Fruit fly (Drosophila melanogaster) whole organism, prepupa: ENCODE data around the gene mof.

Experiments used
- Blimp-1 ChIP-seq: fragments of 200-800 bp; sonication (Bioruptor generic); optimal IDR thresholded peaks from 3 replicates; lab custom pipeline; 2017; ENCODE audit warnings: missing biosample characterization, missing genetic modification characterization, mild to moderate bottlenecking, moderate library complexity, missing genetic modification reagents
- CG10631 ChIP-seq: fragments of 200-800 bp; sonication (Bioruptor generic); optimal IDR thresholded peaks from 2 replicates; lab custom pipeline; 2016; ENCODE audit warnings: missing biosample characterization, missing genetic modification characterization
- CG10669 ChIP-seq: fragments of 200-800 bp; sonication (Bioruptor generic); optimal IDR thresholded peaks from 3 replicates; lab custom pipeline; 2018; ENCODE audit warnings: missing biosample characterization, mild to moderate bottlenecking, missing genetic modification characterization, moderate library complexity
- CG11294 ChIP-seq: fragments of 200-800 bp; sonication (Bioruptor generic); IDR thresholded peaks from 2 replicates; pipeline ENCODE4 v1.3.6; 2022; ENCODE audit warnings: missing biosample characterization, missing genetic modification characterization
- CG15336 ChIP-seq: fragments of 200-800 bp; sonication (Bioruptor generic); IDR thresholded peaks from 2 replicates; pipeline ENCODE4 v1.3.6; 2022; ENCODE audit warnings: missing biosample characterization, missing genetic modification characterization
- CG1621 ChIP-seq: fragments of 200-800 bp; sonication (Bioruptor generic); optimal IDR thresholded peaks from 3 replicates; lab custom pipeline; 2018; ENCODE audit warnings: missing biosample characterization, mild to moderate bottlenecking, missing genetic modification characterization
- CG16779 ChIP-seq: fragments of 200-800 bp; sonication (Bioruptor generic); optimal IDR thresholded peaks from 3 replicates; lab custom pipeline; 2017; ENCODE audit warnings: missing biosample characterization, mild to moderate bottlenecking, missing genetic modification characterization
- CG3032 ChIP-seq: fragments of 200-800 bp; optimal IDR thresholded peaks from 2 replicates; lab custom pipeline; 2019; ENCODE audit warnings: missing biosample characterization, mild to moderate bottlenecking, missing genetic modification characterization, moderate library complexity
- CG31627 ChIP-seq: fragments of 200-800 bp; sonication (Bioruptor generic); optimal IDR thresholded peaks from 3 replicates; lab custom pipeline; 2016; ENCODE audit warnings: missing biosample characterization, missing genetic modification characterization
- CG32006 ChIP-seq: fragments of 200-800 bp; sonication (Bioruptor generic); optimal IDR thresholded peaks from 3 replicates; lab custom pipeline; 2017; ENCODE audit warnings: missing biosample characterization, mild to moderate bottlenecking, missing genetic modification characterization
- CG34406 ChIP-seq: fragments of 200-800 bp; sonication (Bioruptor generic); optimal IDR thresholded peaks from 3 replicates; lab custom pipeline; 2016; ENCODE audit warnings: missing biosample characterization, missing genetic modification characterization
- CG3919 ChIP-seq: fragments of 200-800 bp; sonication (Bioruptor generic); optimal IDR thresholded peaks from 3 replicates; lab custom pipeline; 2016; ENCODE audit warnings: missing biosample characterization, missing genetic modification characterization
- CG6792 ChIP-seq: fragments of 200-800 bp; sonication (Bioruptor generic); optimal IDR thresholded peaks from 3 replicates; lab custom pipeline; 2016; ENCODE audit warnings: missing biosample characterization, missing genetic modification characterization
- CG7368 ChIP-seq: fragments of 200-800 bp; sonication (Bioruptor generic); optimal IDR thresholded peaks from 3 replicates; lab custom pipeline; 2016; ENCODE audit warnings: missing biosample characterization, missing genetic modification characterization
- CG8319 ChIP-seq: fragments of 200-800 bp; sonication (Bioruptor generic); optimal IDR thresholded peaks from 3 replicates; lab custom pipeline; 2016; ENCODE audit warnings: missing biosample characterization, missing genetic modification characterization
- CG8632 ChIP-seq: fragments of 200-800 bp; sonication (Bioruptor generic); optimal IDR thresholded peaks from 3 replicates; lab custom pipeline; 2016; ENCODE audit warnings: missing biosample characterization, missing genetic modification characterization
- Eip75B ChIP-seq: fragments of 200-800 bp; sonication (Bioruptor generic); optimal IDR thresholded peaks from 3 replicates; lab custom pipeline; 2016; ENCODE audit warnings: missing biosample characterization, missing genetic modification characterization
- Eip78C ChIP-seq: fragments of 200-800 bp; sonication (Bioruptor generic); peaks from one replicate; lab custom pipeline; 2016; ENCODE audit warnings: missing biosample characterization, missing genetic modification characterization
- Eip93F ChIP-seq: fragments of 200-800 bp; sonication (Bioruptor generic); optimal IDR thresholded peaks from 2 replicates; lab custom pipeline; 2016; ENCODE audit warnings: missing biosample characterization, mild to moderate bottlenecking, missing genetic modification characterization
- Ets21C ChIP-seq: fragments of 200-800 bp; sonication (Bioruptor generic); optimal IDR thresholded peaks from 3 replicates; lab custom pipeline; 2016; ENCODE audit warnings: missing biosample characterization, missing genetic modification characterization
- Ets96B ChIP-seq: fragments of 200-800 bp; optimal IDR thresholded peaks from 2 replicates; lab custom pipeline; 2019; ENCODE audit warnings: missing biosample characterization, mild to moderate bottlenecking, missing genetic modification characterization, moderate library complexity
- Gug ChIP-seq: fragments of 200-800 bp; sonication (Bioruptor generic); IDR thresholded peaks from 2 replicates; pipeline ENCODE4 v1.3.6; 2022; ENCODE audit warnings: missing biosample characterization, missing genetic modification characterization
- Hr38 ChIP-seq: sonication (Bioruptor generic); optimal IDR thresholded peaks from 2 replicates; lab custom pipeline; 2016; ENCODE audit warnings: missing biosample characterization, missing genetic modification characterization
- Hr39 ChIP-seq: fragments of 200-800 bp; sonication (Bioruptor generic); optimal IDR thresholded peaks from 2 replicates; lab custom pipeline; 2016; ENCODE audit warnings: missing biosample characterization, missing genetic modification characterization
- Hr4 ChIP-seq: fragments of 200-800 bp; sonication (Bioruptor generic); optimal IDR thresholded peaks from 3 replicates; lab custom pipeline; 2016; ENCODE audit warnings: missing biosample characterization, missing genetic modification characterization
- Met ChIP-seq: fragments of 200-800 bp; sonication (Bioruptor generic); optimal IDR thresholded peaks from 3 replicates; lab custom pipeline; 2016; ENCODE audit warnings: missing biosample characterization, missing genetic modification characterization
- OdsH ChIP-seq: fragments of 200-800 bp; sonication (Bioruptor generic); optimal IDR thresholded peaks from 3 replicates; lab custom pipeline; 2016; ENCODE audit warnings: missing biosample characterization, missing genetic modification characterization
- Smox ChIP-seq: fragments of 200-800 bp; sonication (Bioruptor generic); optimal IDR thresholded peaks from 3 replicates; lab custom pipeline; 2016; ENCODE audit warnings: missing biosample characterization, missing genetic modification characterization
- Sox102F ChIP-seq: fragments of 200-800 bp; sonication (Bioruptor generic); optimal IDR thresholded peaks from 2 replicates; lab custom pipeline; 2016; ENCODE audit warnings: missing biosample characterization, mild to moderate bottlenecking, missing genetic modification characterization
- Sox14 ChIP-seq: fragments of 200-800 bp; sonication (Bioruptor generic); optimal IDR thresholded peaks from 3 replicates; lab custom pipeline; 2016; ENCODE audit warnings: missing biosample characterization, missing genetic modification characterization
- Sox15 ChIP-seq: fragments of 200-800 bp; sonication (Bioruptor generic); optimal IDR thresholded peaks from 3 replicates; lab custom pipeline; 2016; ENCODE audit warnings: missing biosample characterization, missing genetic modification characterization
- acj6 ChIP-seq: fragments of 200-800 bp; sonication (Bioruptor generic); optimal IDR thresholded peaks from 3 replicates; lab custom pipeline; 2016; ENCODE audit warnings: missing biosample characterization, missing genetic modification characterization
- cyc ChIP-seq: fragments of 200-800 bp; sonication (Bioruptor generic); optimal IDR thresholded peaks from 3 replicates; lab custom pipeline; 2016; ENCODE audit warnings: missing biosample characterization, missing genetic modification characterization
- dac ChIP-seq: fragments of 200-800 bp; sonication (Bioruptor generic); optimal IDR thresholded peaks from 2 replicates; lab custom pipeline; 2017; ENCODE audit warnings: missing biosample characterization, mild to moderate bottlenecking, missing genetic modification characterization
- dsx ChIP-seq: fragments of 200-800 bp; optimal IDR thresholded peaks from 3 replicates; lab custom pipeline; 2019; ENCODE audit warnings: missing biosample characterization, mild to moderate bottlenecking, missing genetic modification characterization, moderate library complexity; ENCODE audit not compliant: poor library complexity, severe bottlenecking
- eg ChIP-seq: fragments of 200-800 bp; sonication (Bioruptor generic); IDR thresholded peaks from 3 replicates; pipeline ENCODE4 v1.3.6; 2022; ENCODE audit warnings: missing biosample characterization, missing genetic modification characterization
- esn ChIP-seq: fragments of 200-800 bp; sonication (Bioruptor generic); optimal IDR thresholded peaks from 2 replicates; lab custom pipeline; 2016; ENCODE audit warnings: missing biosample characterization, mild to moderate bottlenecking, missing genetic modification characterization, moderate library complexity
- fd59A ChIP-seq: fragments of 200-800 bp; sonication (Bioruptor generic); optimal IDR thresholded peaks from 2 replicates; lab custom pipeline; 2017; ENCODE audit warnings: missing biosample characterization, mild to moderate bottlenecking, missing genetic modification characterization, missing genetic modification reagents
- fd85E ChIP-seq: fragments of 200-800 bp; sonication (Bioruptor generic); optimal IDR thresholded peaks from 3 replicates; lab custom pipeline; 2016; ENCODE audit warnings: missing biosample characterization, missing genetic modification characterization
- fkh ChIP-seq: fragments of 200-800 bp; sonication (Bioruptor generic); optimal IDR thresholded peaks from 3 replicates; lab custom pipeline; 2017; ENCODE audit warnings: missing biosample characterization, mild to moderate bottlenecking, missing genetic modification characterization, moderate library complexity
- lz ChIP-seq: fragments of 200-800 bp; sonication (Bioruptor generic); optimal IDR thresholded peaks from 3 replicates; lab custom pipeline; 2016; ENCODE audit warnings: missing biosample characterization, missing genetic modification characterization
- net ChIP-seq: fragments of 200-800 bp; sonication (Bioruptor generic); optimal IDR thresholded peaks from 3 replicates; lab custom pipeline; 2016; ENCODE audit warnings: missing biosample characterization, missing genetic modification characterization
- pdm3 ChIP-seq: fragments of 200-800 bp; sonication (Bioruptor generic); optimal IDR thresholded peaks from 3 replicates; lab custom pipeline; 2016; ENCODE audit warnings: missing biosample characterization, missing genetic modification characterization
- salr ChIP-seq, 2 experiments: fragments of 200-800 bp; sonication (Bioruptor generic); optimal IDR thresholded peaks; 3 replicates each; lab custom pipeline; 2016 to 2018; ENCODE audit warnings: missing biosample characterization in 2 of 2, missing genetic modification characterization in 2 of 2, mild to moderate bottlenecking in 1 of 2
- spab ChIP-seq: fragments of 200-800 bp; sonication (Bioruptor generic); optimal IDR thresholded peaks from 2 replicates; lab custom pipeline; 2017; ENCODE audit warnings: missing biosample characterization, mild to moderate bottlenecking, missing genetic modification characterization, missing genetic modification reagents
- ss ChIP-seq, 2 experiments: fragments of 200-800 bp; sonication (Bioruptor generic); optimal IDR thresholded peaks; 2 replicates in 1 of 2; 3 replicates in 1 of 2; lab custom pipeline; 2017 to 2018; ENCODE audit warnings: mild to moderate bottlenecking in 2 of 2, missing biosample characterization in 2 of 2, missing genetic modification characterization in 2 of 2, moderate library complexity in 1 of 2
- svp ChIP-seq: fragments of 200-800 bp; sonication (Bioruptor generic); peaks from one replicate; lab custom pipeline; 2016; ENCODE audit warnings: missing biosample characterization, missing genetic modification characterization
- topi ChIP-seq: fragments of 200-800 bp; sonication (Bioruptor generic); optimal IDR thresholded peaks from 3 replicates; lab custom pipeline; 2016; ENCODE audit warnings: missing biosample characterization, missing genetic modification characterization
- vri ChIP-seq: fragments of 200-800 bp; sonication (Bioruptor generic); optimal IDR thresholded peaks from 3 replicates; lab custom pipeline; 2016; ENCODE audit warnings: missing biosample characterization, mild to moderate bottlenecking, missing genetic modification characterization

mof gene

dm6 chrX:5891666-5892444 is 15.2 kb upstream of the mof start (continued):
- TF ChIP-seq esn (GFP tag; lab: Kevin White, UChicago), result peak; percentile 70
- peak; percentile 49 for TF ChIP-seq Smox (GFP tag; lab: Kevin White, UChicago)
- peak; percentile 43 for TF ChIP-seq Sox102F (GFP tag; lab: Kevin White, UChicago)
- peak; percentile 61 for TF ChIP-seq net (GFP tag; lab: Kevin White, UChicago)
- peak; percentile 58 for TF ChIP-seq Gug (GFP tag; lab: Robert Waterston, UW)
- no peak for TF ChIP-seq CG8319 (GFP tag; lab: Kevin White, UChicago)
- peak; percentile 84 for TF ChIP-seq svp (GFP tag; lab: Kevin White, UChicago)
- TF ChIP-seq CG8632 (GFP tag; lab: Kevin White, UChicago), result no peak
- no peak for TF ChIP-seq Hr38
- no peak for TF ChIP-seq spab (GFP tag; lab: Kevin White, UChicago)
- no peak for TF ChIP-seq Eip93F
- TF ChIP-seq Blimp-1, result no peak
- TF ChIP-seq pdm3 (GFP tag; lab: Kevin White, UChicago), result peak; percentile 70
- peak; percentile 52 for TF ChIP-seq acj6 (GFP tag; lab: Kevin White, UChicago)
- TF ChIP-seq cyc (GFP tag; lab: Kevin White, UChicago), result peak; percentile 34
- peak; percentile 64 for TF ChIP-seq CG3919 (GFP tag; lab: Kevin White, UChicago)
- TF ChIP-seq dac (GFP tag; lab: Kevin White, UChicago), result peak; percentile 23
- TF ChIP-seq fd85E, result no peak
- TF ChIP-seq salr (GFP tag; optimal IDR thresholded peaks at IDR 0.05; lab: Kevin White, UChicago), result peak in 1 of 2 experiments; percentile 57
- peak; percentile 17 for TF ChIP-seq Ets96B (tag; lab: Kevin White, UChicago)
- TF ChIP-seq Met, result peak; percentile 66
- TF ChIP-seq eg, result peak; percentile 81
- peak; percentile 3 for TF ChIP-seq CG10669 (GFP tag; lab: Kevin White, UChicago)
- peak; percentile 55 for TF ChIP-seq OdsH (GFP tag; lab: Kevin White, UChicago)
- peak; percentile 16 for TF ChIP-seq fd59A (GFP tag; lab: Kevin White, UChicago)
- TF ChIP-seq topi (GFP tag; lab: Kevin White, UChicago), result peak; percentile 59
- peak; percentile 73 for TF ChIP-seq CG32006 (GFP tag; lab: Kevin White, UChicago)
- peak; percentile 1 for TF ChIP-seq fkh
- 0 out of 2 replicates have a peak, but pooled peaks have one; percentile 22 for TF ChIP-seq CG11294
- no peak for TF ChIP-seq CG16779
- peak; percentile 57 for TF ChIP-seq Sox14
- TF ChIP-seq CG15336 (GFP tag; lab: Robert Waterston, UW), result peak; percentile 50
- TF ChIP-seq Hr4 (GFP tag; lab: Kevin White, UChicago), result peak; percentile 50
- TF ChIP-seq Sox15, result peak; percentile 6
- peak; percentile 36 for TF ChIP-seq CG34406 (GFP tag; lab: Kevin White, UChicago)
- peak; percentile 82 for TF ChIP-seq Eip78C
- peak in 1 of 2 experiments; percentile 13 for TF ChIP-seq ss (GFP tag; optimal IDR thresholded peaks at IDR 0.05; lab: Kevin White, UChicago)
- TF ChIP-seq CG3032 (tag; lab: Kevin White, UChicago), result no peak

dm6 chrX:5888933-5889332 is 12.3 kb upstream of the mof start:
- TF ChIP-seq dsx (GFP tag; lab: Kevin White, UChicago), result no peak
- TF ChIP-seq CG16779, result no peak
- TF ChIP-seq Ets96B (tag; lab: Kevin White, UChicago), result no peak
- TF ChIP-seq CG6792 (GFP tag; lab: Kevin White, UChicago), result peak; percentile 2
- no peak for TF ChIP-seq Hr38
- no peak for TF ChIP-seq CG15336 (GFP tag; lab: Robert Waterston, UW)
- TF ChIP-seq pdm3 (GFP tag; lab: Kevin White, UChicago), result no peak
- peak; percentile 18 for TF ChIP-seq Smox (GFP tag; lab: Kevin White, UChicago)
- peak; percentile 24 for TF ChIP-seq lz (GFP tag; lab: Kevin White, UChicago)
- TF ChIP-seq CG10631 (GFP tag; lab: Kevin White, UChicago), result peak; percentile 7
- no peak for TF ChIP-seq dac (GFP tag; lab: Kevin White, UChicago)
- TF ChIP-seq CG7368, result peak; percentile 1
- no peak for TF ChIP-seq CG3919 (GFP tag; lab: Kevin White, UChicago)
- TF ChIP-seq acj6 (GFP tag; lab: Kevin White, UChicago), result no peak
- TF ChIP-seq Hr39, result no peak
- no peak for TF ChIP-seq vri
- peak; percentile 39 for TF ChIP-seq topi (GFP tag; lab: Kevin White, UChicago)
- no peak for TF ChIP-seq Ets21C (GFP tag; lab: Kevin White, UChicago)
- peak; percentile 33 for TF ChIP-seq esn (GFP tag; lab: Kevin White, UChicago)
- TF ChIP-seq CG1621, result no peak
- TF ChIP-seq Eip78C, result peak; percentile 56
- TF ChIP-seq Eip75B (GFP tag; lab: Kevin White, UChicago), result no peak
- no peak for TF ChIP-seq OdsH (GFP tag; lab: Kevin White, UChicago)
- TF ChIP-seq CG31627 (GFP tag; lab: Kevin White, UChicago), result peak; percentile 31
- TF ChIP-seq cyc (GFP tag; lab: Kevin White, UChicago), result peak; percentile 22
